Fruit fly (Drosophila melanogaster) whole organism, embryonic: ENCODE data around the gene CG34429.

Experiments
- ATbp ChIP-seq: fragments of 200-800 bp; sonication (Bioruptor generic); optimal IDR thresholded peaks from 2 replicates; lab custom pipeline; 2017; ENCODE audit warnings: missing biosample characterization, mild to moderate bottlenecking, missing genetic modification characterization, missing genetic modification reagents
- Asciz ChIP-seq: fragments of 200-800 bp; sonication (Bioruptor generic); optimal IDR thresholded peaks from 2 replicates; lab custom pipeline; 2017; ENCODE audit warnings: missing biosample characterization, mild to moderate bottlenecking, missing genetic modification characterization, missing genetic modification reagents
- Atf-2 ChIP-seq: fragments of 200-800 bp; sonication (Bioruptor generic); optimal IDR thresholded peaks from 2 replicates; lab custom pipeline; 2016; ENCODE audit warnings: missing biosample characterization, missing genetic modification characterization
- Atf6 ChIP-seq: fragments of 200-800 bp; sonication (Bioruptor generic); IDR thresholded peaks from 2 replicates; pipeline ENCODE4 v1.3.6; 2022; ENCODE audit warnings: missing biosample characterization, missing genetic modification characterization
- Blimp-1 ChIP-seq: fragments of 200-800 bp; sonication (Bioruptor generic); optimal IDR thresholded peaks from 3 replicates; lab custom pipeline; 2018; ENCODE audit warnings: missing biosample characterization, missing genetic modification characterization, mild to moderate bottlenecking, moderate library complexity, missing genetic modification reagents
- Bteb2 ChIP-seq: fragments of 200-800 bp; sonication (Bioruptor generic); optimal IDR thresholded peaks from 2 replicates; lab custom pipeline; 2016; ENCODE audit warnings: missing biosample characterization, missing genetic modification characterization
- CG10267 ChIP-seq: fragments of 200-800 bp; sonication (Bioruptor generic); optimal IDR thresholded peaks from 2 replicates; lab custom pipeline; 2018; ENCODE audit warnings: missing biosample characterization, mild to moderate bottlenecking, missing genetic modification characterization, moderate library complexity
- CG11247 ChIP-seq: fragments of 200-800 bp; sonication (Bioruptor generic); IDR thresholded peaks from 2 replicates; pipeline ENCODE4 v1.3.6; 2022; ENCODE audit warnings: missing biosample characterization, missing genetic modification characterization
- CG1233 ChIP-seq: fragments of 200-800 bp; sonication (Bioruptor generic); optimal IDR thresholded peaks from 4 replicates; lab custom pipeline; 2018; ENCODE audit warnings: missing biosample characterization, mild to moderate bottlenecking, missing genetic modification characterization
- CG1529 ChIP-seq: fragments of 200-800 bp; sonication (Bioruptor generic); optimal IDR thresholded peaks from 3 replicates; lab custom pipeline; 2018; ENCODE audit warnings: missing biosample characterization, missing genetic modification characterization
- CG15601 ChIP-seq: fragments of 200-800 bp; sonication (Bioruptor generic); optimal IDR thresholded peaks from 3 replicates; lab custom pipeline; 2019; ENCODE audit warnings: missing biosample characterization, mild to moderate bottlenecking, missing genetic modification characterization, moderate library complexity
- CG15696 ChIP-seq: fragments of 200-800 bp; sonication (Bioruptor generic); optimal IDR thresholded peaks from 2 replicates; lab custom pipeline; 2019; ENCODE audit warnings: missing biosample characterization, mild to moderate bottlenecking, missing genetic modification characterization, moderate library complexity
- CG1602 ChIP-seq: fragments of 200-800 bp; sonication (Bioruptor generic); optimal IDR thresholded peaks from 3 replicates; lab custom pipeline; 2016; ENCODE audit warnings: missing biosample characterization, missing genetic modification characterization
- CG17385 ChIP-seq: fragments of 200-800 bp; sonication (Bioruptor generic); optimal IDR thresholded peaks from 3 replicates; lab custom pipeline; 2018; ENCODE audit warnings: missing biosample characterization, mild to moderate bottlenecking, missing genetic modification characterization
- CG2199 ChIP-seq: fragments of 200-800 bp; sonication (Bioruptor generic); IDR thresholded peaks from 3 replicates; pipeline ENCODE4 v1.3.6; 2022; ENCODE audit warnings: missing biosample characterization, missing genetic modification characterization
- CG3065 ChIP-seq: fragments of 200-800 bp; sonication (Bioruptor generic); optimal IDR thresholded peaks from 2 replicates; lab custom pipeline; 2016; ENCODE audit warnings: missing biosample characterization, missing genetic modification characterization
- CG32772 ChIP-seq: fragments of 200-800 bp; sonication (Bioruptor generic); IDR thresholded peaks from 2 replicates; pipeline ENCODE4 v1.3.6; 2022; ENCODE audit warnings: missing biosample characterization, missing genetic modification characterization
- CG33213 ChIP-seq: fragments of 200-800 bp; sonication (Bioruptor generic); optimal IDR thresholded peaks from 3 replicates; lab custom pipeline; 2016; ENCODE audit warnings: missing biosample characterization, missing genetic modification characterization
- CG3847 ChIP-seq: fragments of 200-800 bp; sonication (Bioruptor generic); IDR thresholded peaks from 2 replicates; pipeline ENCODE4 v1.3.6; 2022; ENCODE audit warnings: missing biosample characterization, missing genetic modification characterization
- CG3995 ChIP-seq: fragments of 200-800 bp; sonication (Bioruptor generic); optimal IDR thresholded peaks from 3 replicates; lab custom pipeline; 2016; ENCODE audit warnings: missing biosample characterization, missing genetic modification characterization
- CG4707 ChIP-seq: fragments of 200-800 bp; sonication (Bioruptor generic); optimal IDR thresholded peaks from 2 replicates; lab custom pipeline; 2018; ENCODE audit warnings: missing biosample characterization, mild to moderate bottlenecking, missing genetic modification characterization, moderate library complexity
- CG6813 ChIP-seq: fragments of 200-800 bp; sonication (Bioruptor generic); optimal IDR thresholded peaks from 2 replicates; lab custom pipeline; 2017; ENCODE audit warnings: missing biosample characterization, missing genetic modification characterization, mild to moderate bottlenecking, moderate library complexity, missing genetic modification reagents
- CG6854 ChIP-seq: fragments of 200-800 bp; sonication (Bioruptor generic); optimal IDR thresholded peaks from 3 replicates; lab custom pipeline; 2017; ENCODE audit warnings: missing biosample characterization, mild to moderate bottlenecking, missing genetic modification characterization
- CG9215 ChIP-seq: fragments of 200-800 bp; sonication (Bioruptor generic); IDR thresholded peaks from 2 replicates; pipeline ENCODE4 v1.3.6; 2022; ENCODE audit warnings: missing biosample characterization, missing genetic modification characterization
- CG9727 ChIP-seq: fragments of 200-800 bp; sonication (Bioruptor generic); optimal IDR thresholded peaks from 3 replicates; lab custom pipeline; 2017; ENCODE audit warnings: missing biosample characterization, mild to moderate bottlenecking, missing genetic modification characterization
- CG9932 ChIP-seq: fragments of 200-800 bp; sonication (Bioruptor generic); IDR thresholded peaks from 2 replicates; pipeline ENCODE4 v1.3.6; 2022; ENCODE audit warnings: missing biosample characterization, missing genetic modification characterization
- HmgZ ChIP-seq: fragments of 200-800 bp; sonication (Bioruptor generic); optimal IDR thresholded peaks from 2 replicates; lab custom pipeline; 2018; ENCODE audit warnings: missing biosample characterization, mild to moderate bottlenecking, missing genetic modification characterization
- Kr ChIP-seq: fragments of 200-800 bp; sonication (Bioruptor generic); optimal IDR thresholded peaks from 2 replicates; lab custom pipeline; 2017; ENCODE audit warnings: missing biosample characterization, mild to moderate bottlenecking, missing genetic modification characterization
- Optix ChIP-seq: fragments of 200-800 bp; sonication (Bioruptor generic); IDR thresholded peaks from 3 replicates; pipeline ENCODE4 v1.3.6; 2022; ENCODE audit warnings: missing biosample characterization, missing genetic modification characterization
- Trl ChIP-seq, 3 experiments: fragments of >200 bp in 2 of 3; fragments of 200-800 bp in 1 of 3; sonication (Bioruptor generic) in 1 of 3; optimal IDR thresholded peaks; 2 replicates in 1 of 3; 3 replicates in 2 of 3; lab custom pipeline; 2016 to 2017; ENCODE audit warnings: missing biosample characterization in 1 of 3, missing genetic modification characterization in 1 of 3
- aop ChIP-seq: fragments of 200-800 bp; sonication (Bioruptor generic); IDR thresholded peaks from 2 replicates; pipeline ENCODE4 v1.3.6; 2022; ENCODE audit warnings: missing biosample characterization, missing genetic modification characterization
- ara ChIP-seq: fragments of 200-800 bp; sonication (Bioruptor generic); IDR thresholded peaks from 2 replicates; pipeline ENCODE4 v1.3.6; 2022; ENCODE audit warnings: missing biosample characterization, missing genetic modification characterization
- az2 ChIP-seq: fragments of 200-800 bp; sonication (Bioruptor generic); optimal IDR thresholded peaks from 3 replicates; lab custom pipeline; 2016; ENCODE audit warnings: missing biosample characterization, missing genetic modification characterization
- br ChIP-seq: fragments of >200 bp; optimal IDR thresholded peaks from 2 replicates; lab custom pipeline; 2017
- bsh ChIP-seq, 2 experiments: fragments of 200-800 bp; sonication (Bioruptor generic); optimal IDR thresholded peaks; 2 replicates each; lab custom pipeline; 2017 to 2018; ENCODE audit warnings: mild to moderate bottlenecking in 2 of 2, missing biosample characterization in 2 of 2, missing genetic modification characterization in 2 of 2, moderate library complexity in 1 of 2
- dm ChIP-seq: fragments of 200-800 bp; sonication (Bioruptor generic); optimal IDR thresholded peaks from 3 replicates; lab custom pipeline; 2016; ENCODE audit warnings: missing biosample characterization, missing genetic modification characterization
- ftz-f1 ChIP-seq: fragments of 200-800 bp; sonication (Bioruptor generic); optimal IDR thresholded peaks from 2 replicates; lab custom pipeline; 2016; ENCODE audit warnings: missing biosample characterization, missing genetic modification characterization
- gcm2 ChIP-seq: fragments of 200-800 bp; sonication (Bioruptor generic); optimal IDR thresholded peaks from 2 replicates; lab custom pipeline; 2016; ENCODE audit warnings: missing biosample characterization, missing genetic modification characterization
- klu ChIP-seq: fragments of 200-800 bp; sonication (Bioruptor generic); IDR thresholded peaks from 2 replicates; pipeline ENCODE4 v1.3.6; 2022; ENCODE audit warnings: missing biosample characterization, missing genetic modification characterization
- mld ChIP-seq: fragments of 200-800 bp; sonication (Bioruptor generic); IDR thresholded peaks from 3 replicates; pipeline ENCODE4 v1.3.6; 2022; ENCODE audit warnings: missing biosample characterization, missing genetic modification characterization; ENCODE audit not compliant: partially characterized antibody
- odd ChIP-seq: fragments of 200-800 bp; sonication (Bioruptor generic); optimal IDR thresholded peaks from 2 replicates; lab custom pipeline; 2017; ENCODE audit warnings: missing biosample characterization, mild to moderate bottlenecking, missing genetic modification characterization
- pum ChIP-seq: fragments of 200-800 bp; sonication (Bioruptor generic); optimal IDR thresholded peaks from 2 replicates; lab custom pipeline; 2016; ENCODE audit warnings: missing biosample characterization, missing genetic modification characterization
- repo ChIP-seq: fragments of 200-800 bp; sonication (Bioruptor generic); optimal IDR thresholded peaks from 2 replicates; lab custom pipeline; 2016; ENCODE audit warnings: missing biosample characterization, missing genetic modification characterization
- sd ChIP-seq: fragments of 200-800 bp; sonication (Bioruptor generic); optimal IDR thresholded peaks from 3 replicates; lab custom pipeline; 2018; ENCODE audit warnings: missing biosample characterization, mild to moderate bottlenecking, missing genetic modification characterization, moderate library complexity
- sima ChIP-seq: fragments of 200-800 bp; sonication (Bioruptor generic); optimal IDR thresholded peaks from 2 replicates; lab custom pipeline; 2016; ENCODE audit warnings: missing biosample characterization, missing genetic modification characterization
- sisA ChIP-seq: fragments of 200-800 bp; sonication (Bioruptor generic); IDR thresholded peaks from 2 replicates; pipeline ENCODE4 v1.3.6; 2022; ENCODE audit warnings: missing biosample characterization, missing genetic modification characterization
- tx ChIP-seq: fragments of 200-800 bp; sonication (Bioruptor generic); optimal IDR thresholded peaks from 2 replicates; lab custom pipeline; 2016; ENCODE audit warnings: missing biosample characterization, missing genetic modification characterization
- wor ChIP-seq: fragments of 200-800 bp; sonication (Bioruptor generic); IDR thresholded peaks from 2 replicates; pipeline ENCODE4 v1.3.6; 2022; ENCODE audit warnings: missing biosample characterization, missing genetic modification characterization
- yki ChIP-seq: fragments of >200 bp; optimal IDR thresholded peaks from 3 replicates; lab custom pipeline; 2018
- z ChIP-seq: fragments of 200-800 bp; sonication (Bioruptor generic); IDR thresholded peaks from 3 replicates; pipeline ENCODE4 v1.3.6; 2022; ENCODE audit warnings: missing biosample characterization, missing genetic modification characterization
- zen2 ChIP-seq: fragments of 200-800 bp; sonication (Bioruptor generic); IDR thresholded peaks from 3 replicates; pipeline ENCODE4 v1.3.6; 2022; ENCODE audit warnings: missing biosample characterization, missing genetic modification characterization; ENCODE audit not compliant: partially characterized antibody

Gene CG34429

DNA sequence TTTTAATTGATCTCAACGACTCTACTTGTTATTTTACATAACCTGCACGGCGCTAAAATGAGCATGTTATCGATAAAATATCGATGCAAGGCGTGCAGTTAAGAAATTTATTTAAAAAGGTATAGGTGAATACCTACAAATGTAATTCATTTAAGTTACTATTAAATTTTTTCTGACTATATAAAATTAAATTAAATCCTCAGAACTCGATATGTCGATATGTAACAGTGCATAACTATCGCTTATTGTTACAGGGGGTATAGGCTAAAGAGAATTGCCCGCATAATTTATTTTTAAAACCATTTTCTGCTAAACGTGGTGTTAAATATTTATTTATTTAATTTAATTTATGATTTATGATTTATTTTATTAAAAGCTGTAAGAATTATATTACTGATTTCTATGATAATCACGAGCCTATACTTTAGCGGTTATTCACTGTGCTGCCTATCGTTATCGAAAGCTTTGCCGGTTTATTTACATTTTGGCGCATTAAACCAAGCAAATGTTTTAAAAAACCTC, 45.0 kb upstream of the CG34429 start, which contains the start of the genes mRpL20 and Icmt (continued):
- TF ChIP-seq CG11247 (GFP tag; lab: Robert Waterston, UW) = peak; percentile 96
- peak; percentile 97 for TF ChIP-seq CG32772 (GFP tag; lab: Robert Waterston, UW)
- peak; percentile 93 for TF ChIP-seq wor
- peak; percentile 66 for TF ChIP-seq CG15696
- peak; percentile 68 for TF ChIP-seq CG4707
- no peak for TF ChIP-seq z
- TF ChIP-seq CG1529 (GFP tag; lab: Kevin White, UChicago) = peak; percentile 83
- TF ChIP-seq ATbp (GFP tag; lab: Kevin White, UChicago) = peak; percentile 87
- TF ChIP-seq CG1602 (GFP tag; lab: Kevin White, UChicago) = peak; percentile 92
- peak; percentile 62 for TF ChIP-seq gcm2 (GFP tag; lab: Kevin White, UChicago)
- no peak for TF ChIP-seq Trl (optimal IDR thresholded peaks at IDR 0.05; lab: Kevin White, UChicago)
- peak; percentile 57 for TF ChIP-seq Trl (GFP tag; optimal IDR thresholded peaks at IDR 0.05; lab: Kevin White, UChicago)
- TF ChIP-seq Kr (GFP tag; lab: Kevin White, UChicago) = no peak
- TF ChIP-seq az2 = peak; percentile 93
- peak; percentile 91 for TF ChIP-seq CG17385 (GFP tag; lab: Kevin White, UChicago)
- TF ChIP-seq ara = peak; percentile 96
- TF ChIP-seq tx (GFP tag; lab: Kevin White, UChicago) = peak; percentile 41
- no peak for TF ChIP-seq Optix
- no peak for TF ChIP-seq yki (lab: Kevin White, UChicago)
- TF ChIP-seq CG15601 (tag; lab: Kevin White, UChicago) = peak; percentile 92
- peak; percentile 84 for TF ChIP-seq Blimp-1 (GFP tag; lab: Kevin White, UChicago)
- peak; percentile 49 for TF ChIP-seq pum (GFP tag; lab: Kevin White, UChicago)
- peak; percentile 93 for TF ChIP-seq CG9215 (GFP tag; lab: Robert Waterston, UW)
- TF ChIP-seq sisA (GFP tag; lab: Robert Waterston, UW) = peak; percentile 92
- peak; percentile 97 for TF ChIP-seq CG3847
- TF ChIP-seq HmgZ = peak; percentile 94
- TF ChIP-seq br (lab: Kevin White, UChicago) = no peak
- TF ChIP-seq CG9727 (GFP tag; lab: Kevin White, UChicago) = peak; percentile 87
- peak; percentile 20 for TF ChIP-seq CG33213 (GFP tag; lab: Kevin White, UChicago)
- TF ChIP-seq ftz-f1 = no peak
- TF ChIP-seq aop (GFP tag; lab: Robert Waterston, UW) = 0 out of 2 replicates have a peak, but pooled peaks have one; percentile 52
- peak; percentile 51 for TF ChIP-seq Bteb2 (GFP tag; lab: Kevin White, UChicago)
- peak; percentile 25 for TF ChIP-seq Atf-2
- no peak for TF ChIP-seq sd (tag; lab: Kevin White, UChicago)
- TF ChIP-seq sima (GFP tag; lab: Kevin White, UChicago) = no peak
- peak; percentile 88 for TF ChIP-seq CG1233 (GFP tag; lab: Kevin White, UChicago)
- TF ChIP-seq dm (GFP tag; lab: Kevin White, UChicago) = no peak
- peak; percentile 78 for TF ChIP-seq odd
- TF ChIP-seq repo (GFP tag; lab: Kevin White, UChicago) = no peak
- peak; percentile 54 for TF ChIP-seq CG6854
- peak; percentile 79 for TF ChIP-seq Asciz
- TF ChIP-seq CG3065 (GFP tag; lab: Kevin White, UChicago) = peak; percentile 64
- TF ChIP-seq CG10267 = peak; percentile 77
- TF ChIP-seq mld (GFP tag; lab: Robert Waterston, UW) = no peak
- TF ChIP-seq CG2199 (GFP tag; lab: Robert Waterston, UW) = 0 out of 3 replicates have a peak, but pooled peaks have one; percentile 13
- peak; percentile 32 for TF ChIP-seq CG3995 (GFP tag; lab: Kevin White, UChicago)
- TF ChIP-seq bsh (GFP tag; optimal IDR thresholded peaks at IDR 0.05; lab: Kevin White, UChicago) = peak; percentile 74 to 97
- TF ChIP-seq zen2 = no peak; the same call in 1 of the 3 replicates
- peak; percentile 94 for TF ChIP-seq Atf6 (GFP tag; lab: Robert Waterston, UW)
- peak; percentile 61 for TF ChIP-seq CG6813 (GFP tag; lab: Kevin White, UChicago)
- peak; percentile 93 for TF ChIP-seq klu (GFP tag; lab: Robert Waterston, UW)
- TF ChIP-seq CG9932 (GFP tag; lab: Robert Waterston, UW) = peak; percentile 95
